Worm (Caenorhabditis elegans): ENCODE measurements around the gene srm-6.

DNA sequence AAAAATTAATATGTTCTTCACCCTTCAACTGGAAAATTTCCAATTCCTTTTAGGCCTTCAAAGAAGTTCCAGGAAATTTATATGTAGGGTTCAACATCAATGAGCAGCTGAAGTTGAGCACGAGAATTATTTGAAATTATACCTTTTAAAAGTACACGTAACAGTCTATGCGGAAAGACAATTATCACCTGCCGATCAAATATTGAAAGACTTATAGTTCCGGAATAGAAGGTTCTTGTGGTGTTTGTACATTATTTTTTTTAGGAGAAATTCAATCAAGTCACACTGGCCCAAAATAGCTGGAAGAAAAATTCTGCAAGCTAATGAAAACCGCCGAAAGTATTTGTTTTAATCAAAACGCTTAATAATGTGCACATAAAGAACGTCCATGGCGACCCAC is 43.5 kb downstream of the srm-6 start:
- TF ChIP-seq ztf-1 (GFP tag; conservative IDR thresholded peaks at IDR 0.05) (no peak), nhr-12 (tag; optimal IDR thresholded peaks at IDR 0.05) (no peak), lsy-2 (tag; optimal IDR thresholded peaks at IDR 0.05) (no peak), egl-27 (tag; optimal IDR thresholded peaks at IDR 0.05) (no peak), mbf-1 (tag; optimal IDR thresholded peaks at IDR 0.05) (no peak), blmp-1 (tag; optimal IDR thresholded peaks at IDR 0.05; ENCODE audit: insufficient read depth) (no peak), nhr-77 (tag; optimal IDR thresholded peaks at IDR 0.05) (no peak), nhr-6 (tag; optimal IDR thresholded peaks at IDR 0.05) (no peak), nhr-23 (tag; optimal IDR thresholded peaks at IDR 0.05) (no peak), fos-1 (tag; optimal IDR thresholded peaks at IDR 0.05) (no peak)

All from whole organism, L2 larva.